Fruit fly (Drosophila melanogaster) whole organism, embryonic: ENCODE measurements around the gene CG34107.

Experiments
- Awh ChIP-seq: fragments of 200-800 bp; sonication (Bioruptor generic); IDR thresholded peaks from 2 replicates; pipeline ENCODE4, ENCODE4 v1.3.6; 2022; ENCODE audit warnings: missing biosample characterization, missing genetic modification characterization
- B-H1 ChIP-seq: fragments of 200-800 bp; sonication (Bioruptor generic); IDR thresholded peaks from 3 replicates; pipeline ENCODE4 v1.3.6; 2022; ENCODE audit warnings: missing biosample characterization, missing genetic modification characterization
- CG11560 ChIP-seq: fragments of 200-800 bp; sonication (Bioruptor generic); IDR thresholded peaks from 3 replicates; pipeline ENCODE4 v1.3.6; 2022; ENCODE audit warnings: missing biosample characterization, missing genetic modification characterization
- CG15696 ChIP-seq: fragments of 200-800 bp; sonication (Bioruptor generic); optimal IDR thresholded peaks from 2 replicates; lab custom pipeline; 2019; ENCODE audit warnings: missing biosample characterization, mild to moderate bottlenecking, missing genetic modification characterization, moderate library complexity
- CG16863 ChIP-seq: fragments of 200-800 bp; sonication (Bioruptor generic); optimal IDR thresholded peaks from 3 replicates; lab custom pipeline; 2016; ENCODE audit warnings: missing biosample characterization, missing genetic modification characterization
- CG18011 ChIP-seq: fragments of 200-800 bp; sonication (Bioruptor generic); optimal IDR thresholded peaks from 2 replicates; lab custom pipeline; 2017; ENCODE audit warnings: missing biosample characterization, missing genetic modification characterization, mild to moderate bottlenecking, moderate library complexity, missing genotype
- CG2129 ChIP-seq: fragments of 200-800 bp; sonication (Bioruptor generic); IDR thresholded peaks from 2 replicates; pipeline ENCODE4 v1.3.6; 2022; ENCODE audit warnings: missing biosample characterization, missing genetic modification characterization; ENCODE audit not compliant: partially characterized antibody
- CG2712 ChIP-seq: fragments of 200-800 bp; optimal IDR thresholded peaks from 3 replicates; lab custom pipeline; 2019; ENCODE audit warnings: missing biosample characterization, mild to moderate bottlenecking, missing genetic modification characterization, moderate library complexity
- CG3163 ChIP-seq: fragments of 200-800 bp; sonication (Bioruptor generic); optimal IDR thresholded peaks from 3 replicates; lab custom pipeline; 2016; ENCODE audit warnings: missing biosample characterization, missing genetic modification characterization
- CG32772 ChIP-seq: fragments of 200-800 bp; sonication (Bioruptor generic); IDR thresholded peaks from 2 replicates; pipeline ENCODE4 v1.3.6; 2022; ENCODE audit warnings: missing biosample characterization, missing genetic modification characterization
- CG34224 ChIP-seq: fragments of 200-800 bp; sonication (Bioruptor generic); IDR thresholded peaks from 3 replicates; pipeline ENCODE4 v1.3.6; 2022; ENCODE audit warnings: missing biosample characterization, missing genetic modification characterization; ENCODE audit not compliant: partially characterized antibody
- CG4282 ChIP-seq: fragments of 200-800 bp; sonication (Bioruptor generic); optimal IDR thresholded peaks from 2 replicates; lab custom pipeline; 2016; ENCODE audit warnings: missing biosample characterization, missing genetic modification characterization
- CG4360 ChIP-seq: fragments of 200-800 bp; sonication (Bioruptor generic); IDR thresholded peaks from 2 replicates; pipeline ENCODE4 v1.3.6; 2022; ENCODE audit warnings: missing biosample characterization, missing genetic modification characterization
- CG6683 ChIP-seq: fragments of 200-800 bp; sonication (Bioruptor generic); optimal IDR thresholded peaks from 2 replicates; lab custom pipeline; 2017; ENCODE audit warnings: missing biosample characterization, mild to moderate bottlenecking, missing genetic modification characterization, missing genetic modification reagents
- CG8359 ChIP-seq: fragments of 200-800 bp; sonication (Bioruptor generic); optimal IDR thresholded peaks from 2 replicates; lab custom pipeline; 2017; ENCODE audit warnings: missing biosample characterization, mild to moderate bottlenecking, missing genetic modification characterization, borderline replicate concordance
- CG8388 ChIP-seq: fragments of 200-800 bp; sonication (Bioruptor generic); optimal IDR thresholded peaks from 2 replicates; lab custom pipeline; 2019; ENCODE audit warnings: missing biosample characterization, mild to moderate bottlenecking, missing genetic modification characterization, moderate library complexity
- CG8924 ChIP-seq: fragments of 200-800 bp; optimal IDR thresholded peaks from 3 replicates; lab custom pipeline; 2019; ENCODE audit warnings: missing biosample characterization, mild to moderate bottlenecking, missing genetic modification characterization, moderate library complexity
- CG8944 ChIP-seq: fragments of 200-800 bp; sonication (Bioruptor generic); optimal IDR thresholded peaks from 3 replicates; lab custom pipeline; 2016; ENCODE audit warnings: missing biosample characterization, missing genetic modification characterization
- CG9817 ChIP-seq: fragments of 200-800 bp; sonication (Bioruptor generic); optimal IDR thresholded peaks from 2 replicates; lab custom pipeline; 2018; ENCODE audit warnings: missing biosample characterization, mild to moderate bottlenecking, missing genetic modification characterization, moderate library complexity
- Dad ChIP-seq: fragments of 200-800 bp; sonication (Bioruptor generic); optimal IDR thresholded peaks from 3 replicates; lab custom pipeline; 2016; ENCODE audit warnings: missing biosample characterization, missing genetic modification characterization
- Doc2 ChIP-seq: fragments of 200-800 bp; sonication (Bioruptor generic); IDR thresholded peaks from 2 replicates; pipeline ENCODE4 v1.3.6; 2022; ENCODE audit warnings: missing biosample characterization, missing genetic modification characterization
- Doc3 ChIP-seq: fragments of 200-800 bp; sonication (Bioruptor generic); IDR thresholded peaks from 3 replicates; pipeline ENCODE4 v1.3.6; 2022; ENCODE audit warnings: missing biosample characterization, missing genetic modification characterization; ENCODE audit not compliant: partially characterized antibody
- GATAe ChIP-seq: fragments of 200-800 bp; sonication (Bioruptor generic); conservative IDR thresholded peaks from 2 replicates; pipeline ENCODE4 v1.3.6; 2022; ENCODE audit warnings: missing biosample characterization, missing genetic modification characterization
- HHEX ChIP-seq: fragments of 200-800 bp; sonication (Bioruptor generic); optimal IDR thresholded peaks from 3 replicates; lab custom pipeline; 2017; ENCODE audit warnings: missing biosample characterization, mild to moderate bottlenecking, missing genetic modification characterization, missing genetic modification reagents
- Lim3 ChIP-seq: fragments of 200-800 bp; sonication (Bioruptor generic); IDR thresholded peaks from 2 replicates; pipeline ENCODE4 v1.3.6; 2022; ENCODE audit warnings: missing biosample characterization, missing genetic modification characterization
- Mad ChIP-seq: fragments of 200-800 bp; sonication (Bioruptor generic); optimal IDR thresholded peaks from 2 replicates; lab custom pipeline; 2016; ENCODE audit warnings: missing biosample characterization, missing genetic modification characterization
- Myb ChIP-seq: fragments of 200-800 bp; sonication (Bioruptor generic); optimal IDR thresholded peaks from 2 replicates; lab custom pipeline; 2016; ENCODE audit warnings: missing biosample characterization, missing genetic modification characterization
- Optix ChIP-seq: fragments of 200-800 bp; sonication (Bioruptor generic); IDR thresholded peaks from 3 replicates; pipeline ENCODE4 v1.3.6; 2022; ENCODE audit warnings: missing biosample characterization, missing genetic modification characterization
- Ravus ChIP-seq: fragments of 200-800 bp; sonication (Bioruptor generic); IDR thresholded peaks from 2 replicates; pipeline ENCODE4 v1.3.6; 2022; ENCODE audit warnings: missing biosample characterization, missing genetic modification characterization
- bbx ChIP-seq: fragments of 200-800 bp; sonication (Bioruptor generic); IDR thresholded peaks from 2 replicates; pipeline ENCODE4 v1.3.6; 2022; ENCODE audit warnings: missing biosample characterization, missing genetic modification characterization; ENCODE audit not compliant: partially characterized antibody
- chinmo ChIP-seq: fragments of 200-800 bp; sonication (Bioruptor generic); IDR thresholded peaks from 4 replicates; pipeline ENCODE4 v1.3.6; 2022; ENCODE audit warnings: missing biosample characterization, missing genetic modification characterization; ENCODE audit not compliant: partially characterized antibody
- crp ChIP-seq, 2 experiments: fragments of 200-800 bp; sonication (Bioruptor generic); optimal IDR thresholded peaks; 2 replicates in 1 of 2; 3 replicates in 1 of 2; lab custom pipeline; 2017; ENCODE audit warnings: missing biosample characterization in 2 of 2, missing genetic modification characterization in 2 of 2, mild to moderate bottlenecking in 1 of 2, moderate library complexity in 1 of 2
- cwo ChIP-seq: fragments of 200-800 bp; sonication (Bioruptor generic); optimal IDR thresholded peaks from 3 replicates; lab custom pipeline; 2017; ENCODE audit warnings: missing biosample characterization, missing genetic modification characterization, mild to moderate bottlenecking, moderate library complexity, missing genetic modification reagents
- eve ChIP-seq, 2 experiments: fragments of >200 bp; optimal IDR thresholded peaks; 2 replicates each; lab custom pipeline; 2017; ENCODE audit warnings: missing biosample characterization in 2 of 2, missing genetic modification characterization in 2 of 2
- eyg ChIP-seq: fragments of 200-800 bp; sonication (Bioruptor generic); optimal IDR thresholded peaks from 3 replicates; lab custom pipeline; 2016; ENCODE audit warnings: missing biosample characterization, missing genetic modification characterization
- gsb ChIP-seq: fragments of 200-800 bp; sonication (Bioruptor generic); IDR thresholded peaks from 2 replicates; pipeline ENCODE4 v1.3.6; 2022; ENCODE audit warnings: missing biosample characterization, missing genetic modification characterization
- hth ChIP-seq: fragments of >200 bp; optimal IDR thresholded peaks from 2 replicates; lab custom pipeline; 2017; ENCODE audit warnings: inconsistent platforms
- insv ChIP-seq, 2 experiments: fragments of 200-800 bp; sonication (Bioruptor generic); optimal IDR thresholded peaks; 3 replicates each; lab custom pipeline; 2016 to 2018; ENCODE audit warnings: missing biosample characterization in 2 of 2, missing genetic modification characterization in 2 of 2
- jigr1 ChIP-seq: fragments of 200-800 bp; sonication (Bioruptor generic); IDR thresholded peaks from 3 replicates; pipeline ENCODE4 v1.3.6; 2022; ENCODE audit warnings: missing biosample characterization, missing genetic modification characterization
- maf-S ChIP-seq: fragments of 200-800 bp; sonication (Bioruptor generic); optimal IDR thresholded peaks from 2 replicates; lab custom pipeline; 2016; ENCODE audit warnings: missing biosample characterization, missing genetic modification characterization
- mirr ChIP-seq: fragments of 200-800 bp; sonication (Bioruptor generic); optimal IDR thresholded peaks from 3 replicates; lab custom pipeline; 2018; ENCODE audit warnings: missing biosample characterization, mild to moderate bottlenecking, missing genetic modification characterization
- nerfin-2 ChIP-seq: fragments of 200-800 bp; sonication (Bioruptor generic); IDR thresholded peaks from 2 replicates; pipeline ENCODE4 v1.3.6; 2022; ENCODE audit warnings: missing biosample characterization, missing genetic modification characterization; ENCODE audit not compliant: partially characterized antibody
- pfk ChIP-seq: fragments of 200-800 bp; sonication (Bioruptor generic); optimal IDR thresholded peaks from 2 replicates; lab custom pipeline; 2018; ENCODE audit warnings: missing biosample characterization, mild to moderate bottlenecking, missing genetic modification characterization, moderate library complexity
- pzg ChIP-seq: fragments of 200-800 bp; sonication (Bioruptor generic); optimal IDR thresholded peaks from 3 replicates; lab custom pipeline; 2018; ENCODE audit warnings: missing biosample characterization, mild to moderate bottlenecking, missing genetic modification characterization, moderate library complexity
- rib ChIP-seq: fragments of 200-800 bp; sonication (Bioruptor generic); IDR thresholded peaks from 2 replicates; pipeline ENCODE4 v1.3.6; 2022; ENCODE audit warnings: missing biosample characterization, missing genetic modification characterization
- slbo ChIP-seq: fragments of 200-800 bp; sonication (Bioruptor generic); IDR thresholded peaks from 2 replicates; pipeline ENCODE4 v1.3.6; 2022; ENCODE audit warnings: missing biosample characterization, missing genetic modification characterization
- sna ChIP-seq: fragments of 200-800 bp; sonication (Bioruptor generic); IDR thresholded peaks from 2 replicates; pipeline ENCODE4 v1.3.6; 2022; ENCODE audit warnings: missing biosample characterization, missing genetic modification characterization; ENCODE audit not compliant: partially characterized antibody
- toy ChIP-seq: fragments of 200-800 bp; sonication (Bioruptor generic); IDR thresholded peaks from 2 replicates; pipeline ENCODE4 v1.3.6; 2022; ENCODE audit warnings: missing biosample characterization, missing genetic modification characterization
- trem ChIP-seq: fragments of 200-800 bp; optimal IDR thresholded peaks from 3 replicates; lab custom pipeline; 2019; ENCODE audit warnings: missing biosample characterization, mild to moderate bottlenecking, missing genetic modification characterization, moderate library complexity
- unc-4 ChIP-seq: fragments of 200-800 bp; sonication (Bioruptor generic); IDR thresholded peaks from 2 replicates; pipeline ENCODE4 v1.3.6; 2022; ENCODE audit warnings: missing biosample characterization, missing genetic modification characterization; ENCODE audit not compliant: partially characterized antibody
- zfh2 ChIP-seq: fragments of 200-800 bp; sonication (Bioruptor generic); optimal IDR thresholded peaks from 2 replicates; lab custom pipeline; 2016; ENCODE audit warnings: missing biosample characterization, missing genetic modification characterization

CG34107 gene

dm6 chr3R:10213430-10213829 is 11.3 kb upstream of the CG34107 start (continued):
- TF ChIP-seq B-H1 (GFP tag; lab: Robert Waterston, UW) (peak; percentile 56), toy (GFP tag; lab: Robert Waterston, UW) (no peak), CG4360 (GFP tag; lab: Robert Waterston, UW) (0 out of 2 replicates have a peak, but pooled peaks have one; percentile 51), CG11560 (tag; lab: Robert Waterston, UW) (no peak), HHEX (peak; percentile 61), CG9817 (tag; lab: Kevin White, UChicago) (peak; percentile 58), jigr1 (GFP tag; lab: Robert Waterston, UW) (no peak), CG2129 (no peak), gsb (GFP tag; lab: Robert Waterston, UW) (0 out of 2 replicates have a peak, but pooled peaks have one; percentile 18), CG8388 (GFP tag; lab: Kevin White, UChicago) (peak; percentile 77), hth (lab: Kevin White, UChicago) (no peak), rib (GFP tag; lab: Robert Waterston, UW) (no peak), sna (GFP tag; lab: Robert Waterston, UW) (no peak), CG8359 (GFP tag; lab: Kevin White, UChicago) (peak; percentile 46), pfk (GFP tag; lab: Kevin White, UChicago) (no peak), maf-S (no peak), mirr (no peak), unc-4 (GFP tag; lab: Robert Waterston, UW) (no peak), CG6683 (GFP tag; lab: Kevin White, UChicago) (no peak), CG18011 (GFP tag; lab: Kevin White, UChicago) (no peak), CG8944 (no peak), Myb (GFP tag; lab: Kevin White, UChicago) (no peak), GATAe (GFP tag; lab: Robert Waterston, UW) (no peak), Lim3 (GFP tag; lab: Robert Waterston, UW) (peak; percentile 59; the same call in 1 of the 2 replicates), Dad (GFP tag; lab: Kevin White, UChicago) (no peak), bbx (GFP tag; lab: Robert Waterston, UW) (no peak), cwo (GFP tag; lab: Kevin White, UChicago) (peak; percentile 66), Awh (peak; percentile 71; the same call in 1 of the 2 replicates), CG2712 (tag; lab: Kevin White, UChicago) (peak; percentile 86), CG16863 (GFP tag; lab: Kevin White, UChicago) (no peak), Ravus (GFP tag; lab: Robert Waterston, UW) (peak; percentile 41), Optix (GFP tag; lab: Robert Waterston, UW) (peak; percentile 70; the same call in 2 of the 3 replicates), Doc3 (GFP tag; lab: Robert Waterston, UW) (no peak), trem (no peak), CG15696 (no peak), Mad (GFP tag; lab: Kevin White, UChicago) (no peak), CG32772 (peak; percentile 81), CG3163 (GFP tag; lab: Kevin White, UChicago) (no peak), pzg (GFP tag; lab: Kevin White, UChicago) (no peak), eve (GFP tag; optimal IDR thresholded peaks at IDR 0.05; lab: Kevin White, UChicago) (no peak), insv (GFP tag; optimal IDR thresholded peaks at IDR 0.05; lab: Kevin White, UChicago) (no peak), CG4282 (GFP tag; lab: Kevin White, UChicago) (no peak), eyg (GFP tag; lab: Kevin White, UChicago) (no peak), chinmo (GFP tag; lab: Robert Waterston, UW) (no peak), slbo (GFP tag; lab: Robert Waterston, UW) (peak; percentile 64), nerfin-2 (GFP tag; lab: Robert Waterston, UW) (no peak), CG34224 (GFP tag; lab: Robert Waterston, UW) (no peak), Doc2 (GFP tag; lab: Robert Waterston, UW) (no peak), CG8924 (tag; lab: Kevin White, UChicago) (no peak), zfh2 (GFP tag; lab: Kevin White, UChicago) (no peak), crp (GFP tag; optimal IDR thresholded peaks at IDR 0.05; lab: Kevin White, UChicago) (no peak)
